Worm (Caenorhabditis elegans) whole organism, late embryonic: ENCODE results near the gene msp-58.

ENCODE experiments used
- ama-1 ChIP-seq: fragments of 150-350 bp; optimal IDR thresholded peaks from 2 replicates; lab custom pipeline; 2014
- elt-4 ChIP-seq: sonication (generic microtip); optimal IDR thresholded peaks from 2 replicates; lab custom pipeline; 2016; ENCODE audit warnings: missing genetic modification characterization, missing compliant biosample characterization
- nhr-11 ChIP-seq: fragments of 150-350 bp; optimal IDR thresholded peaks from 2 replicates; lab custom pipeline; 2014; ENCODE audit warnings: missing biosample characterization, missing genetic modification characterization
- pax-1 ChIP-seq: fragments of 150-350 bp; optimal IDR thresholded peaks from 2 replicates; lab custom pipeline; 2014; ENCODE audit warnings: missing biosample characterization, missing genetic modification characterization

DNA sequence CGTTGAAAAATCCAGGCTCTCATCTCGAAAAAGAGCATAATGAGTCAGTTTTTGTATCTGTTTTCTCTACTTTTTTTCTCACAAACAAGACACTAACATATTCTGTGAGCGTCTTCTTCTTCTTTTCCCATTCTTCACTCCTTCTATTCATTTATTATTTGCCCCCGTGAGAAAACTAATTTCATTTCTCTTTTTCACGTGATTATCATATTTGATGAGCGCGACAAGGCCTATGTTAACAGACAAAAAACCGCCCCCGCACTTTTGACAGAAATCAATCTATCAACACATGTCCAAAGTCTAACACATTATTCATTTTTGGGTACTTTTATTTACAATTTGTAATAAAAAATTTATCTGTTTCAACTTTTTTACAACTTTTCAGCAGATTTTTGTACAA, 29.3 kb downstream of the msp-58 start:
- TF ChIP-seq nhr-11: no peak
- TF ChIP-seq ama-1 (lab: Kevin White, UChicago): no peak
- no peak for TF ChIP-seq elt-4 (tag; lab: Kevin White, UChicago)
- TF ChIP-seq pax-1: no peak
